Fruit fly (Drosophila melanogaster): Measurements from ENCODE around the gene hoe2.

dm6 chr2L:4950667-4951066 is 14.4 kb upstream of the hoe2 start, which contains the start of gene Jon25Biii:
- TF ChIP-seq CG14655 (GFP tag; optimal IDR thresholded peaks at IDR 0.05) (no peak), CG12605 (GFP tag; IDR thresholded peaks at IDR 0.05) (no peak), CG4496 (GFP tag; IDR thresholded peaks at IDR 0.05) (no peak), CG9948 (tag; optimal IDR thresholded peaks at IDR 0.05) (no peak), Snoo (tag; optimal IDR thresholded peaks at IDR 0.05) (no peak), rn (GFP tag; IDR thresholded peaks at IDR 0.05) (no peak), CG13204 (GFP tag; optimal IDR thresholded peaks at IDR 0.05) (no peak), gl (tag; optimal IDR thresholded peaks at IDR 0.05) (no peak), D1 (tag; optimal IDR thresholded peaks at IDR 0.05) (no peak)

All from whole organism, pupa.